Worm (Caenorhabditis elegans) whole organism, young adult: ENCODE measurements around the gene orc-4.

Experiments
- B0336.3 ChIP-seq: fragments of 200-800 bp; sonication (Bioruptor generic); IDR thresholded peaks from 2 replicates; pipeline ENCODE4 v1.3.6; 2022; ENCODE audit warnings: missing genetic modification characterization, missing compliant biosample characterization
- atf-7 ChIP-seq: sonication (generic microtip); optimal IDR thresholded peaks from 2 replicates; lab custom pipeline; 2017; ENCODE audit warnings: mild to moderate bottlenecking, missing genetic modification characterization, missing compliant biosample characterization
- cebp-2 ChIP-seq: fragments of 200-800 bp; sonication (Bioruptor generic); IDR thresholded peaks from 2 replicates; pipeline ENCODE4 v1.3.6; 2022; ENCODE audit warnings: missing genetic modification characterization, missing compliant biosample characterization
- ceh-79 ChIP-seq: sonication (generic microtip); optimal IDR thresholded peaks from 2 replicates; lab custom pipeline; 2017; ENCODE audit warnings: mild to moderate bottlenecking, missing genetic modification characterization, missing compliant biosample characterization
- hmg-20 ChIP-seq: fragments of 200-800 bp; sonication (Bioruptor generic); IDR thresholded peaks from 2 replicates; pipeline ENCODE4 v1.3.6; 2022; ENCODE audit warnings: missing genetic modification reagents, missing genetic modification characterization, missing compliant biosample characterization
- unc-62 ChIP-seq: fragments of 150-350 bp; optimal IDR thresholded peaks from 2 replicates; lab custom pipeline; 2014; ENCODE audit warnings: missing biosample characterization, missing genetic modification reagents, missing genetic modification characterization

ce11 chrIII:10632590-10633402, 13.2 kb upstream of the orc-4 start, which contains the start of gene Y39A1A.10:
- TF ChIP-seq atf-7 (tag; lab: Kevin White, UChicago) (no peak), unc-62 (no peak), ceh-79 (tag; lab: Kevin White, UChicago) (no peak), cebp-2 (GFP tag; lab: Robert Waterston, UW) (no peak), B0336.3 (GFP tag; lab: Robert Waterston, UW) (no peak), hmg-20 (GFP tag; lab: Robert Waterston, UW) (no peak)
